Fruit fly (Drosophila melanogaster): ENCODE results near the gene CG14374.

DNA sequence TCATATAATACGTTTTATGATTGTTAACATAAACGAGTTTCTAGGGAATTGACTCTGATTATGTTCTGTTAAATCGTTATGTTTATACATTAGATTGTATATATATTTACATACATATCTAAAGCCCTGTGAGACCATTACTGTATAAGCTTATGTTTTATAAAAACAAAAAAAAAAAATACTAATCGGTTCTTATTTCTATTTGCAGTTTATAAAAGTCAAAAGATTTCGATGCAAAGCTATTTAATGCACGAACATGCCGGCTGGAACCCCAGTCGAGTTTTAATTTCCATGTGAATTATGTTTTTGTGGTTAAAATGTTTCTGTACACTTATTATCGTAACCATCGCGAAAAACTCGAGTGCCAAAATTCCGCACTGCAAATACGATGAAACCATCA lies 43.6 kb downstream of the CG14374 start, which contains the start of gene mthl12:
- TF ChIP-seq dl (GFP tag; optimal IDR thresholded peaks at IDR 0.05; ENCODE audit: insufficient read depth in 1 of 2, partially characterized antibody in 2 of 2) (no peak), N (GFP tag; optimal IDR thresholded peaks at IDR 0.05) (no peak), dsf (GFP tag; optimal IDR thresholded peaks at IDR 0.05; ENCODE audit: borderline replicate concordance) (no peak), lola (GFP tag; optimal IDR thresholded peaks at IDR 0.05) (no peak), psq (GFP tag; optimal IDR thresholded peaks at IDR 0.05) (no peak), Myc (optimal IDR thresholded peaks at IDR 0.05) (no peak), pan (optimal IDR thresholded peaks at IDR 0.05) (no peak), woc (GFP tag; optimal IDR thresholded peaks at IDR 0.05) (no peak)

All from whole organism, wandering third instar larva.